Worm (Caenorhabditis elegans) whole organism, midembryonic: Measurements from ENCODE around the gene srh-286.

ENCODE experiments used
- klf-2 ChIP-seq: fragments of 200-800 bp; sonication (Bioruptor generic); conservative IDR thresholded peaks from 2 replicates; pipeline ENCODE4 v1.3.6; 2022; ENCODE audit warnings: missing genetic modification reagents, missing genetic modification characterization, missing compliant biosample characterization
- ref-1 ChIP-seq: fragments of 200-800 bp; sonication (Bioruptor generic); conservative IDR thresholded peaks from 2 replicates; pipeline ENCODE4 v1.3.6; 2022; ENCODE audit warnings: missing genetic modification reagents, missing genetic modification characterization, missing compliant biosample characterization
- ztf-23 ChIP-seq: fragments of 200-800 bp; sonication (Bioruptor generic); IDR thresholded peaks from 2 replicates; pipeline ENCODE4 v1.3.6; 2022; ENCODE audit warnings: missing genetic modification reagents, missing genetic modification characterization, missing compliant biosample characterization

- TF ChIP-seq ref-1 (GFP tag; lab: Robert Waterston, UW) (no peak), ztf-23 (GFP tag; lab: Robert Waterston, UW) (no peak), klf-2 (no peak)
Measured at ce11 chrV:17798789-17799188, 45.2 kb downstream of the srh-286 start, which contains the start of gene srx-18.
